Fruit fly (Drosophila melanogaster): Measurements from ENCODE around the gene b.

DNA sequence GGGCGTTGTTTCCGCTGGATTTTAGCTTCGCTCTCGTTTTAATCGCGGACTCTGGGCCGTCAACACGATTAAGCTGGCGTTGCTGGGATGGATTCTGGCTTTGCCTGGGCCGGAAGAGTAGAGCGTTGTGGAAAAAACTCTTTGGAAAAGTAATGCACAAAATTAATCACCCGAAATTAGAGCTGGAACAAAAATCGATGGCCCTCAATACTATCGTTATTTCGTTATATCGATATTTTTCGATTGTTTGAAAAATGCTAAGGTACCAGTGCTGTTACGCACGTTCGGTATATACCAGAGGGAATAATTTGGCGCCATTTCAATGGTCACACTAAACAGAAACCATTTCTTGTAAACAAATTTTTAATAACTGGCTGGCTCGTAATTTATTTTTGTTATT lies 8.5 kb downstream of the b start, which contains the start of the genes Arpc1 and Orc5:
- TF ChIP-seq psq (optimal IDR thresholded peaks at IDR 0.05) (no peak), Myc (optimal IDR thresholded peaks at IDR 0.05) (no peak)

All from Kc167 (cell line).